Worm (Caenorhabditis elegans) whole organism, young adult: Measurements from ENCODE around the gene F49C5.9.

Experiments
- F23B12.7 ChIP-seq: sonication (generic microtip); optimal IDR thresholded peaks from 2 replicates; lab custom pipeline; 2017; ENCODE audit warnings: missing genetic modification characterization, mild to moderate bottlenecking, missing compliant biosample characterization, antibody characterized with exemption, moderate library complexity; ENCODE audit not compliant: insufficient read depth
- F37B4.10 ChIP-seq: fragments of 200-800 bp; sonication (Bioruptor generic); IDR thresholded peaks from 2 replicates; pipeline ENCODE4 v1.3.6; 2022; ENCODE audit warnings: missing genetic modification characterization, missing compliant biosample characterization
- F52B5.7 ChIP-seq: sonication (generic microtip); optimal IDR thresholded peaks from 2 replicates; lab custom pipeline; 2016; ENCODE audit warnings: mild to moderate bottlenecking, missing genetic modification characterization, missing compliant biosample characterization
- cebp-2 ChIP-seq: fragments of 200-800 bp; sonication (Bioruptor generic); IDR thresholded peaks from 2 replicates; pipeline ENCODE4 v1.3.6; 2022; ENCODE audit warnings: missing genetic modification characterization, missing compliant biosample characterization
- egrh-3 ChIP-seq: fragments of 200-800 bp; sonication (Bioruptor generic); IDR thresholded peaks from 2 replicates; pipeline ENCODE4 v1.3.6; 2022; ENCODE audit warnings: missing genetic modification reagents, missing genetic modification characterization, missing compliant biosample characterization
- repo-1 ChIP-seq: sonication (generic microtip); optimal IDR thresholded peaks from 2 replicates; lab custom pipeline; 2017; ENCODE audit warnings: mild to moderate bottlenecking, missing genetic modification characterization, missing compliant biosample characterization
- zfh-2 ChIP-seq: fragments of 200-800 bp; sonication (Bioruptor generic); conservative IDR thresholded peaks from 2 replicates; pipeline ENCODE4 v1.3.6; 2022; ENCODE audit warnings: missing genetic modification reagents, missing genetic modification characterization, missing compliant biosample characterization

Gene F49C5.9

DNA sequence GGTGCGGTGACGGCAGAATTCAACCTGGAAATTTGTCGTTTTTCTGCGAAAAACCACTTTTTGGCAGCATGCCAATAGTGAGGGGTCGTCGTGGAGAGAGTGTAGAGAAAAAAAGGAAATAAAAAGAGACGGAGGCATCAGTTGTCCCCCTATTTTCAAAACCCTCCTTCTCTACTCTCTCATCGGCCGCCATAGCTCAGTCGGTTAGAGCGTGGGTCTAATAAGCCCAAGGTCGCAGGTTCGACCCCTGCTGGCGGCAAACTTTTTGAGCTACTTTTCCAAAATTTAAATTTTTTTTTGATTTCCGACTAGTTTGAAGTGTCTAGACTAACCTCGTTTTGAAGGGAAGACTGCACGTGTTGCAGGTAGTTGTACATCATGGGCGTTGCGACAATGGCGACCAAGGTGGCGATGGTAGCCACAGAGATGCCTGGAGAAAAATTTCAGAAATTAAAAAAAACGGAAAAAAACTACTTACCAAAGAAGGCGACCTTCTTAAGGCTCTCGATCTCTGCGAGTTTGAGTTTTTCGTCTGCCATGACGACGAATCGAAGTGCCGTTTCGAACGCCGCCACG is 49.8 kb downstream of the F49C5.9 start, which contains the start of gene col-85 (continued):
- peak; percentile 88 for TF ChIP-seq F23B12.7 (tag; lab: Kevin White, UChicago)
- TF ChIP-seq, all 124 proteins: peak for 98

DNA sequence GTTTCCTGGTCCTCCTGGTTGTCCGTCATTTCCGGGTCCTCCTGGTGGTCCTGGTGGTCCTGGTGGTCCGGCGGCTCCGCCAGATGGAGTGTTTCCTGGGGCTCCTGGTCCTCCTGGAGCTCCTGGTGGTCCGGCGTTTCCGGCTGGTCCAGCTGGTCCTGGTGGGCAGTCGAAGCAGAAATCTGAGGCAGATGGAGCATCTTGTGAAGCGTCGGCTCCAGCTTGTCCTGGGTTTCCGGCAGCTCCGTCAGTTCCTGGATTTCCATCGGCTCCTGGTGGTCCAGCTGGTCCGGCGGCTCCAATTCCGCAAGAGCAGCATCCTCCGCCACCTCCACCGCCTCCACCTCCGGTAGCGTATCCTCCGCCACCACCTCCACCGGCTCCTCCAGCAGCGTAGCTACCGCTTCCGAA is 50.4 kb downstream of the F49C5.9 start:
- 0 out of 2 replicates have a peak, but pooled peaks have one; percentile 71 for TF ChIP-seq F37B4.10 (GFP tag; lab: Robert Waterston, UW)
- 0 out of 2 replicates have a peak, but pooled peaks have one; percentile 4 for TF ChIP-seq cebp-2
- TF ChIP-seq zfh-2 (GFP tag; lab: Robert Waterston, UW): peak; percentile 74
- TF ChIP-seq repo-1 (tag; lab: Kevin White, UChicago): no peak
- peak; percentile 97 for TF ChIP-seq egrh-3 (GFP tag; lab: Robert Waterston, UW)
- no peak for TF ChIP-seq F52B5.7 (tag; lab: Kevin White, UChicago)
